Fruit fly (Drosophila melanogaster): ENCODE data around the gene FucTB.

FucTB gene

DNA sequence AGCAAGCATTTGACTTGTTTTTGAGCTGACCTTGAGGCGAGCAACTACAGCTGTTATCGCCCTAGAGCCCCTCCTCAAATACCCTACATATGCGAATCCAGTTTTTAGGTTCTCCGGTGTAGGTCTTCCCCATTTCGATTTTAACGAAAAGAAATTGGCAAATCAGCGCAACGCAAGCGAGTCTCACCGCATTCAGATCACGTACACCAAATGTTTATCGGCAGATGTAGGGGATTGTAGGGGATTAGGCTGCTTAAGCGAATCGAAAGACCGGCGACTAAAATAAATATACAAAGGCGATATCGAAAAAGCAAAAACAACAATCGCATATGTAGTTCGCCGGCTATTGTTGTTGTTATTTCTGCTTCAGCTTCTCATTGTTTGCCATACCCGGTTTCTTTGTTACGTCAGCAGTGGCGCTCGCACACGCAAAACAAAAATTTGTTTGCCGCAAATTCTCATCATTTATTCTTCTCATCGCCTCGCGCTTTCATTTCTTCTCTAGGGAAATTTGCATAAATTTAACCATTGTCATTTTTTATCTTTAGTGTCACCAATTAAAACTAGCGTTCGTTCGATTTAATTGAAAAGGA is 42.7 kb downstream of the FucTB start (continued):
- TF ChIP-seq Taf1 (GFP tag; IDR thresholded peaks at IDR 0.05) (peak; percentile 38; the same call in 1 of the 2 replicates), CG15601 (tag; optimal IDR thresholded peaks at IDR 0.05) (no peak), CG2202 (tag; optimal IDR thresholded peaks at IDR 0.05) (no peak), ase (GFP tag; IDR thresholded peaks at IDR 0.05) (0 out of 3 replicates have a peak, but pooled peaks have one; percentile 27), CG15011 (GFP tag; optimal IDR thresholded peaks at IDR 0.05) (no peak), CG11247 (GFP tag; IDR thresholded peaks at IDR 0.05) (peak; percentile 74), Optix (GFP tag; IDR thresholded peaks at IDR 0.05) (no peak), ap (GFP tag; IDR thresholded peaks at IDR 0.05) (peak; percentile 66), pfk (GFP tag; optimal IDR thresholded peaks at IDR 0.05) (no peak), CG1529 (GFP tag; optimal IDR thresholded peaks at IDR 0.05) (no peak), CG43689 (GFP tag; IDR thresholded peaks at IDR 0.05) (no peak), Bgb (GFP tag; IDR thresholded peaks at IDR 0.05; ENCODE audit: partially characterized antibody) (no peak), ind (GFP tag; optimal IDR thresholded peaks at IDR 0.05) (peak; percentile 86), Ets65A (GFP tag) (peak; percentile 96), CG13894 (tag; optimal IDR thresholded peaks at IDR 0.05) (peak; percentile 82), CG11085 (GFP tag; IDR thresholded peaks at IDR 0.05) (peak; percentile 49), CG9817 (tag; optimal IDR thresholded peaks at IDR 0.05) (peak; percentile 64), CG8281 (tag; optimal IDR thresholded peaks at IDR 0.05) (peak; percentile 21), Hmr (GFP tag; optimal IDR thresholded peaks at IDR 0.05) (peak; percentile 81), emc (GFP tag; optimal IDR thresholded peaks at IDR 0.05) (peak; percentile 85), eve (GFP tag; optimal IDR thresholded peaks at IDR 0.05) (peak in 1 of 2 experiments; percentile 31), CG12769 (tag; optimal IDR thresholded peaks at IDR 0.05) (peak; percentile 95), knrl (GFP tag; IDR thresholded peaks at IDR 0.05; ENCODE audit: partially characterized antibody) (no peak), da (GFP tag; optimal IDR thresholded peaks at IDR 0.05) (peak; percentile 45), CG18011 (GFP tag; optimal IDR thresholded peaks at IDR 0.05) (peak; percentile 52), slbo (GFP tag; IDR thresholded peaks at IDR 0.05) (peak; percentile 90), HLH3B (GFP tag; IDR thresholded peaks at IDR 0.05) (peak; percentile 54), pros (GFP tag; optimal IDR thresholded peaks at IDR 0.05) (no peak), CG3995 (GFP tag; optimal IDR thresholded peaks at IDR 0.05) (peak; percentile 56), CG1647 (GFP tag; optimal IDR thresholded peaks at IDR 0.05) (peak; percentile 53), Dll (GFP tag; IDR thresholded peaks at IDR 0.05; ENCODE audit: partially characterized antibody) (no peak), CG2889 (GFP tag; IDR thresholded peaks at IDR 0.05) (0 out of 3 replicates have a peak, but pooled peaks have one; percentile 22), Chrac-16 (GFP tag; optimal IDR thresholded peaks at IDR 0.05) (peak; percentile 63), Sox102F (GFP tag; optimal IDR thresholded peaks at IDR 0.05) (peak; percentile 55), ATbp (GFP tag; optimal IDR thresholded peaks at IDR 0.05) (peak; percentile 13), so (GFP tag; IDR thresholded peaks at IDR 0.05) (peak; percentile 76; the same call in 2 of the 3 replicates), CG5953 (GFP tag; IDR thresholded peaks at IDR 0.05) (no peak), otp (GFP tag; IDR thresholded peaks at IDR 0.05) (peak; percentile 64; the same call in 1 of the 3 replicates), CG10321 (GFP tag; IDR thresholded peaks at IDR 0.05) (no peak), CG4328 (GFP tag; optimal IDR thresholded peaks at IDR 0.05) (no peak), CG2199 (GFP tag; IDR thresholded peaks at IDR 0.05) (no peak), lmd (GFP tag; IDR thresholded peaks at IDR 0.05) (peak; percentile 76; the same call in 1 of the 2 replicates), Nf-YA (GFP tag; IDR thresholded peaks at IDR 0.05) (no peak), run (tag; optimal IDR thresholded peaks at IDR 0.05) (no peak), MTF-1 (GFP tag; optimal IDR thresholded peaks at IDR 0.05; ENCODE audit: borderline replicate concordance) (no peak), Deaf1 (tag; optimal IDR thresholded peaks at IDR 0.05) (peak; percentile 10), CG1603 (tag; optimal IDR thresholded peaks at IDR 0.05) (peak; percentile 63), en (GFP tag; optimal IDR thresholded peaks at IDR 0.05) (no peak), Hr78 (GFP tag; optimal IDR thresholded peaks at IDR 0.05) (no peak), sisA (GFP tag; IDR thresholded peaks at IDR 0.05) (peak; percentile 42)
